Fruit fly (Drosophila melanogaster) whole organism: ENCODE data around the gene dpr6.

Source experiments
- CG8478 ChIP-seq: fragments of >200 bp; optimal IDR thresholded peaks from 2 replicates; lab custom pipeline; 2018; ENCODE audit warnings: inconsistent platforms
- Dll ChIP-seq: fragments of >200 bp; optimal IDR thresholded peaks from 2 replicates; lab custom pipeline; 2017
- EcR ChIP-seq, 2 experiments: fragments of >200 bp; optimal IDR thresholded peaks; 2 replicates each; lab custom pipeline; 2017; ENCODE audit warnings: missing biosample characterization in 2 of 2, missing genetic modification characterization in 2 of 2, missing genetic modification reagents in 2 of 2
- usp ChIP-seq: fragments of >200 bp; optimal IDR thresholded peaks from 2 replicates; lab custom pipeline; 2017; ENCODE audit warnings: missing biosample characterization, missing genetic modification characterization, mixed read lengths

DNA sequence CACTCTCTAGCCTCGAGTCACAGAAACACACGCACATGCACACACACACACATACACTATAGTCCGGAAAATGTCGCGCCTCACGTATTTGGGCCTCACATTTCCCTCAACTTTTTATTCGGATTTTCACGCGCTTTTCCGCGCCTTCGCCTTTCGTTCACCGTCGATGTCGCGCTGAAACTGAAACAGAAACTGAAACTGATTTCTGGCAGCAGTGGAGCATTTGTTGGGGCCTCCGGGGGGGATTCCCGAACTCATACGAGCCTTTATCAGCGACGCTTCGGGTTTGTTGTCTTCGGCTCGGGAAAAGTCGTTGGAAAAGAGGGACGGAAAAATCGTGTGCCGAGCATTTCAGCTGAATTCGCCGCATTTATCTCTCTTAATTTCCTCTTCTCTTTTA, 211.5 kb downstream of the dpr6 start, which contains the start of gene dpr10:
- TF ChIP-seq usp (GFP tag; lab: Kevin White, UChicago) = no peak
- TF ChIP-seq CG8478 (lab: Kevin White, UChicago) = no peak
- TF ChIP-seq Dll (lab: Kevin White, UChicago) = no peak
- no peak for TF ChIP-seq EcR (GFP tag; optimal IDR thresholded peaks at IDR 0.05; lab: Kevin White, UChicago)
